Fruit fly (Drosophila melanogaster): ENCODE data around the gene Nup205.

Gene Nup205

dm6 chrX:19851989-19852307 lies at the start of gene Nup205, which contains the start of gene pico:
Nup205 (plus strand) TSS chrX:19852214.
pico (minus strand) TSS chrX:19852059.
- TF ChIP-seq usp (GFP tag; optimal IDR thresholded peaks at IDR 0.05) = no peak
- TF ChIP-seq EcR (GFP tag; optimal IDR thresholded peaks at IDR 0.05) = no peak
- no peak for TF ChIP-seq psq (optimal IDR thresholded peaks at IDR 0.05)
- TF ChIP-seq pan (optimal IDR thresholded peaks at IDR 0.05) = no peak
- no peak for TF ChIP-seq CG8478 (optimal IDR thresholded peaks at IDR 0.05)
- no peak for TF ChIP-seq Dll (optimal IDR thresholded peaks at IDR 0.05)

dm6 chrX:19806137-19806536 lies 45.9 kb upstream of the Nup205 start:
- TF ChIP-seq Dll (optimal IDR thresholded peaks at IDR 0.05) (no peak), CG8478 (optimal IDR thresholded peaks at IDR 0.05) (no peak), pan (optimal IDR thresholded peaks at IDR 0.05) (no peak), usp (GFP tag; optimal IDR thresholded peaks at IDR 0.05) (no peak), psq (optimal IDR thresholded peaks at IDR 0.05) (no peak), EcR (GFP tag; optimal IDR thresholded peaks at IDR 0.05) (no peak)

dm6 chrX:19811057-19811456 lies 41.0 kb upstream of the Nup205 start:
- TF ChIP-seq psq (optimal IDR thresholded peaks at IDR 0.05) (no peak), EcR (GFP tag; optimal IDR thresholded peaks at IDR 0.05) (no peak), CG8478 (optimal IDR thresholded peaks at IDR 0.05) (no peak), pan (optimal IDR thresholded peaks at IDR 0.05) (no peak), Dll (optimal IDR thresholded peaks at IDR 0.05) (no peak), usp (GFP tag; optimal IDR thresholded peaks at IDR 0.05) (no peak)

- no peak for TF ChIP-seq psq (optimal IDR thresholded peaks at IDR 0.05)
- no peak for TF ChIP-seq pan (optimal IDR thresholded peaks at IDR 0.05)
- TF ChIP-seq Dll (optimal IDR thresholded peaks at IDR 0.05) = no peak
- TF ChIP-seq EcR (GFP tag; optimal IDR thresholded peaks at IDR 0.05) = no peak
- no peak for TF ChIP-seq CG8478 (optimal IDR thresholded peaks at IDR 0.05)
- TF ChIP-seq usp (GFP tag; optimal IDR thresholded peaks at IDR 0.05) = no peak
Measured at dm6 chrX:19812429-19812828, 39.6 kb upstream of the Nup205 start, which contains the start of gene SkpD. SkpD (plus strand) TSS chrX:19812729.

- no peak for TF ChIP-seq pan (optimal IDR thresholded peaks at IDR 0.05)
- no peak for TF ChIP-seq CG8478 (optimal IDR thresholded peaks at IDR 0.05)
- TF ChIP-seq EcR (GFP tag; optimal IDR thresholded peaks at IDR 0.05) = no peak
- no peak for TF ChIP-seq Dll (optimal IDR thresholded peaks at IDR 0.05)
- TF ChIP-seq psq (optimal IDR thresholded peaks at IDR 0.05) = no peak
- TF ChIP-seq usp (GFP tag; optimal IDR thresholded peaks at IDR 0.05) = no peak
Measured at dm6 chrX:19815772-19816171, 36.2 kb upstream of the Nup205 start, which contains the start of gene SkpC. SkpC (plus strand) TSS chrX:19816072.

dm6 chrX:19818617-19819016 lies 33.4 kb upstream of the Nup205 start:
- TF ChIP-seq EcR (GFP tag; optimal IDR thresholded peaks at IDR 0.05) (no peak), CG8478 (optimal IDR thresholded peaks at IDR 0.05) (no peak), Dll (optimal IDR thresholded peaks at IDR 0.05) (no peak), pan (optimal IDR thresholded peaks at IDR 0.05) (no peak), psq (optimal IDR thresholded peaks at IDR 0.05) (no peak)

DNA sequence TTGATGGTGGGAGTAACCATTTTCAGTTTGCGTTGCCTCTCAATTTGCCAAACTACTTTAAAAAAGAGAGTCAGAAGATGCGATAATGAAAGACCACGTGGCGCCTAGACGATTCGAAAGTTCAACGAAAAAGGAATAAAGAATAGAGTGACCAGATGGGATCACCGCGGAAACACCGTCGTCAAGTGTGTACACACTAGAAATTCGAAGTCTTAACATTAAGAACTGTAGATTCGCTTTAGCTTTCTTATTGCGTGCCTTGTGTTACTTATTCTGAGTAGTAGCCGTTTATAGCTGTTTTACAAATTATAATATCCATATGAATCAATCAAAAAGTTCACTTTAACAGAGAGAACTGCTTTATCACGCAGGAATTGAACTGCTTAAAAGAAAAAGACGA lies 28.0 kb upstream of the Nup205 start, which contains the start of gene SkpE:
SkpE (minus strand) TSS at position 101 of the 400 bp plus-strand sequence.
- TF ChIP-seq EcR (GFP tag; optimal IDR thresholded peaks at IDR 0.05) (no peak), pan (optimal IDR thresholded peaks at IDR 0.05) (no peak), usp (GFP tag; optimal IDR thresholded peaks at IDR 0.05) (no peak), psq (optimal IDR thresholded peaks at IDR 0.05) (no peak), Dll (optimal IDR thresholded peaks at IDR 0.05) (no peak), CG8478 (optimal IDR thresholded peaks at IDR 0.05) (no peak)

DNA sequence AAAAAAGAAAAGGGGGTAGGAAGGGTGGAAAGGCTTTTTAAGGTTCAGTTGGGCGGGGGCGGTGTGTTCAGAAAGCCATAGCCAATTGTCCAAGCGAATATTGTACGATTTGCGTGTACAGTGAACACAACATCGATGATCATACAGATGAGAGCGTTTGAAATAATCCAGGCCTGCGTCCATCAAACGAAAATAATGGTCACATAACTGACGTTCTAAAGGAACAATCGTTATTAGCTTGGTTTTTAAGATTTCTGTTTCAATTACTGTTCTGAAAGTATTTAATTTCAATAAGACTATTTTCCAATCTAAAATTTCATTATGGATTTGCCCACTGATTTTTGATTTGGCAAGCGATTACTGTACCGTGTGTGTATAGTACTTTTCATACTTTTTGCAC lies 26.8 kb upstream of the Nup205 start:
- no peak for TF ChIP-seq pan (optimal IDR thresholded peaks at IDR 0.05)
- TF ChIP-seq CG8478 (optimal IDR thresholded peaks at IDR 0.05) = no peak
- no peak for TF ChIP-seq usp (GFP tag; optimal IDR thresholded peaks at IDR 0.05)
- no peak for TF ChIP-seq psq (optimal IDR thresholded peaks at IDR 0.05)
- TF ChIP-seq EcR (GFP tag; optimal IDR thresholded peaks at IDR 0.05) = no peak

- TF ChIP-seq Dll (optimal IDR thresholded peaks at IDR 0.05) = no peak
- TF ChIP-seq pan (optimal IDR thresholded peaks at IDR 0.05) = no peak
- no peak for TF ChIP-seq psq (optimal IDR thresholded peaks at IDR 0.05)
- TF ChIP-seq CG8478 (optimal IDR thresholded peaks at IDR 0.05) = no peak
- no peak for TF ChIP-seq usp (GFP tag; optimal IDR thresholded peaks at IDR 0.05)
- no peak for TF ChIP-seq EcR (GFP tag; optimal IDR thresholded peaks at IDR 0.05)
Measured at dm6 chrX:19827762-19828161, 24.3 kb upstream of the Nup205 start.

DNA sequence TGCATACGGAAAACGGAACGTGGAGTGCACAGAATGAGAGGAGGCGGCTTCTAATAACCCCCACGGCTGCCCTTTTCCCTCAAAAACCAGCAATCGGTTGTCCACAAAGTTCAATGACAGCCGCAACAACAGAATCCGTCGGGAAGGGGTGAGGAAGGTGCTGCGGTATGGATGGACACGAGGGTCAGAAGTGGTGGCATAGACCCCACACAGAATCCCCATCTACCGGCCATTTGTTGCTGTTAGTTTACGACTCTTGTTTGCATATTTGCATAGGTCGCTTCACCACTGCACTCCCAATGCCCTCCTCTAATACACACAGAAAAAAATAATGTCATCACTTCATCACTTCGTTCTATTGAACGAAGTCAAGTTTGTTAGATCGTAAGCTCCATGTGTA lies 12.9 kb upstream of the Nup205 start:
- TF ChIP-seq Dll (optimal IDR thresholded peaks at IDR 0.05) (no peak), usp (GFP tag; optimal IDR thresholded peaks at IDR 0.05) (no peak), EcR (GFP tag; optimal IDR thresholded peaks at IDR 0.05) (no peak), CG8478 (optimal IDR thresholded peaks at IDR 0.05) (no peak), pan (optimal IDR thresholded peaks at IDR 0.05) (no peak), psq (optimal IDR thresholded peaks at IDR 0.05) (no peak)

DNA sequence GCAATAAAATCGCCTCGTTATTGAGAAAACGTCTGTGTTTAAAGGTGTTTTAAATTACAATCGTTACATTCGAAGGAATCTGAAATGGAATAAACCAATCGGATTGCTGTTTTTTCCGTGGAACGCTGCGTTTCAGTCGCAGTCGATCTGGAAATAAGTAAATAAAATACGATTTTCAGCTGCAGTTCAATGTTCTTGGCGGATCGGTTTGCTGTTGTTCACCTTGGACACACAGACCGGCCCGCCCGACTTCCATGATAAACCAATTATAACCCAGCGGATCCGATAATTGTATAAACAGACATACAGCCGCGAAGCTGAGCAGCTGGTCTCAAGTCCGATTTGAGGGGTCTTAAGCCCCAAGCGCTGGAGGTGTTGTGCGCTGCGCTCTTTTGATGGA lies 11.7 kb upstream of the Nup205 start:
- TF ChIP-seq pan (optimal IDR thresholded peaks at IDR 0.05) = no peak
- no peak for TF ChIP-seq usp (GFP tag; optimal IDR thresholded peaks at IDR 0.05)
- no peak for TF ChIP-seq psq (optimal IDR thresholded peaks at IDR 0.05)
- TF ChIP-seq CG8478 (optimal IDR thresholded peaks at IDR 0.05) = no peak
- TF ChIP-seq Dll (optimal IDR thresholded peaks at IDR 0.05) = no peak
- TF ChIP-seq EcR (GFP tag; optimal IDR thresholded peaks at IDR 0.05) = no peak

- TF ChIP-seq psq (optimal IDR thresholded peaks at IDR 0.05) = no peak
- no peak for TF ChIP-seq pan (optimal IDR thresholded peaks at IDR 0.05)
- no peak for TF ChIP-seq CG8478 (optimal IDR thresholded peaks at IDR 0.05)
- TF ChIP-seq usp (GFP tag; optimal IDR thresholded peaks at IDR 0.05) = no peak
- TF ChIP-seq Dll (optimal IDR thresholded peaks at IDR 0.05) = no peak
- TF ChIP-seq EcR (GFP tag; optimal IDR thresholded peaks at IDR 0.05) = no peak
Measured at dm6 chrX:19842397-19843261, 9.4 kb upstream of the Nup205 start.
